Worm (Caenorhabditis elegans) whole organism, L4 larva: ENCODE measurements around the gene C13G3.1.

Experiments used
- lin-15B ChIP-seq: fragments of 150-350 bp; sonication (generic microtip); optimal IDR thresholded peaks from 3 replicates; lab custom pipeline; 2014; ENCODE audit warnings: missing biosample characterization, missing genetic modification characterization
- lin-39 ChIP-seq: fragments of 150-350 bp; optimal IDR thresholded peaks from 2 replicates; lab custom pipeline; 2014; ENCODE audit warnings: missing biosample characterization, missing genetic modification reagents, missing genetic modification characterization
- mdl-1 ChIP-seq, 2 experiments: fragments of 150-350 bp in 1 of 2; sonication (generic microtip) in 1 of 2; optimal IDR thresholded peaks; 2 replicates each; lab custom pipeline; 2014 to 2017; ENCODE audit warnings: missing biosample characterization in 2 of 2, missing genetic modification characterization in 2 of 2
- pqm-1 ChIP-seq: sonication (generic microtip); optimal IDR thresholded peaks from 2 replicates; lab custom pipeline; 2017; ENCODE audit warnings: missing biosample characterization, missing genetic modification characterization
- unc-39 ChIP-seq: sonication (generic microtip); optimal IDR thresholded peaks from 2 replicates; lab custom pipeline; 2017; ENCODE audit warnings: missing biosample characterization, missing genetic modification characterization
- ztf-11 ChIP-seq: fragments of 150-350 bp; optimal IDR thresholded peaks from 2 replicates; lab custom pipeline; 2014; ENCODE audit warnings: missing biosample characterization, missing genetic modification characterization

- TF ChIP-seq lin-39 (no peak), pqm-1 (tag; lab: Kevin White, UChicago) (peak; percentile 78), ztf-11 (tag; lab: Kevin White, UChicago) (no peak), unc-39 (tag; lab: Kevin White, UChicago) (no peak), lin-15B (peak; percentile 77), mdl-1 (tag; optimal IDR thresholded peaks at IDR 0.05; lab: Kevin White, UChicago) (peak in 1 of 2 experiments; percentile 76)
Observed at ce11 chrV:10965501-10965900, 46.8 kb downstream of the C13G3.1 start, which contains the start of the genes ctf-4 and eef-1G.
